Fruit fly (Drosophila melanogaster) whole organism: Measurements from ENCODE around the gene sr.

ENCODE experiments used
- CG8478 ChIP-seq: fragments of >200 bp; optimal IDR thresholded peaks from 2 replicates; lab custom pipeline; 2018; ENCODE audit warnings: inconsistent platforms
- Dll ChIP-seq: fragments of >200 bp; optimal IDR thresholded peaks from 2 replicates; lab custom pipeline; 2017
- EcR ChIP-seq, 2 experiments: fragments of >200 bp; optimal IDR thresholded peaks; 2 replicates each; lab custom pipeline; 2017; ENCODE audit warnings: missing biosample characterization in 2 of 2, missing genetic modification characterization in 2 of 2, missing genetic modification reagents in 2 of 2
- pan ChIP-seq: fragments of >200 bp; optimal IDR thresholded peaks from 2 replicates; lab custom pipeline; 2017
- usp ChIP-seq: fragments of >200 bp; optimal IDR thresholded peaks from 2 replicates; lab custom pipeline; 2017; ENCODE audit warnings: missing biosample characterization, missing genetic modification characterization, mixed read lengths

dm6 chr3R:18078060-18078459 is 12.5 kb upstream of the sr start:
- TF ChIP-seq usp (no peak), CG8478 (lab: Kevin White, UChicago) (no peak), EcR (GFP tag; optimal IDR thresholded peaks at IDR 0.05; lab: Kevin White, UChicago) (no peak), pan (lab: Kevin White, UChicago) (no peak), Dll (lab: Kevin White, UChicago) (no peak)
